Worm (Caenorhabditis elegans): ENCODE data around the gene Y54E2A.8.
A peak's percentile ranks its signal among the peaks of the same experiment; 100 is the strongest.

ce11 chrII:14810609-14811008, 32.5 kb downstream of the Y54E2A.8 start:
- no peak for TF ChIP-seq ceh-40 (GFP tag; IDR thresholded peaks at IDR 0.05)
- TF ChIP-seq C06A6.2 (GFP tag; conservative IDR thresholded peaks at IDR 0.05), result no peak
- no peak for TF ChIP-seq unc-62 (GFP tag; optimal IDR thresholded peaks at IDR 0.05)
- TF ChIP-seq ztf-28 (GFP tag; IDR thresholded peaks at IDR 0.05), result no peak
- TF ChIP-seq tbp1 (GFP tag; optimal IDR thresholded peaks at IDR 0.05), result no peak
- no peak for TF ChIP-seq snpc-1.3 (tag; optimal IDR thresholded peaks at IDR 0.05; ENCODE audit: insufficient read depth)
- TF ChIP-seq somi-1 (GFP tag; optimal IDR thresholded peaks at IDR 0.05), result no peak
- TF ChIP-seq T26A5.8 (tag; optimal IDR thresholded peaks at IDR 0.05), result no peak
- TF ChIP-seq snpc-4 (GFP tag; optimal IDR thresholded peaks at IDR 0.05), result no peak
- TF ChIP-seq snpc-4 (tag; optimal IDR thresholded peaks at IDR 0.05), result peak in 1 of 4 experiments; percentile 17
